Worm (Caenorhabditis elegans) whole organism, L3 larva: Measurements from ENCODE around the gene lgc-56.

Source experiments
- R02D3.7 ChIP-seq: fragments of 150-350 bp; optimal IDR thresholded peaks from 2 replicates; lab custom pipeline; 2014; ENCODE audit warnings: missing biosample characterization, missing genetic modification characterization
- ZK546.5 ChIP-seq: sonication (generic microtip); optimal IDR thresholded peaks from 2 replicates; lab custom pipeline; 2017; ENCODE audit warnings: missing biosample characterization, missing genetic modification characterization
- aly-2 ChIP-seq: fragments of 150-350 bp; optimal IDR thresholded peaks from 2 replicates; lab custom pipeline; 2014; ENCODE audit warnings: missing biosample characterization, missing genetic modification characterization
- ama-1 ChIP-seq: fragments of 150-350 bp; optimal IDR thresholded peaks from 2 replicates; lab custom pipeline; 2018
- ceh-16 ChIP-seq: sonication (generic microtip); optimal IDR thresholded peaks from 2 replicates; lab custom pipeline; 2017; ENCODE audit warnings: missing biosample characterization, missing genetic modification characterization
- ceh-28 ChIP-seq: fragments of 150-350 bp; optimal IDR thresholded peaks from 2 replicates; lab custom pipeline; 2014; ENCODE audit warnings: missing biosample characterization, missing genetic modification reagents, missing genetic modification characterization
- ceh-82 ChIP-seq: fragments of 150-350 bp; optimal IDR thresholded peaks from 2 replicates; lab custom pipeline; 2014; ENCODE audit warnings: missing biosample characterization, missing genetic modification characterization
- ceh-9 ChIP-seq: sonication (generic microtip); optimal IDR thresholded peaks from 2 replicates; lab custom pipeline; 2018; ENCODE audit warnings: missing biosample characterization, missing genetic modification characterization
- daf-12 ChIP-seq: fragments of 150-350 bp; optimal IDR thresholded peaks from 2 replicates; lab custom pipeline; 2014; ENCODE audit warnings: missing biosample characterization, missing genetic modification reagents, missing genetic modification characterization
- egl-27 ChIP-seq: sonication (generic microtip); optimal IDR thresholded peaks from 4 replicates; lab custom pipeline; 2017; ENCODE audit warnings: missing biosample characterization, missing genetic modification reagents, missing genetic modification characterization
- egl-5 ChIP-seq: fragments of 150-350 bp; optimal IDR thresholded peaks from 2 replicates; lab custom pipeline; 2017; ENCODE audit warnings: missing biosample characterization, missing genetic modification reagents, missing genetic modification characterization, inconsistent platforms
- elt-1 ChIP-seq: fragments of 150-350 bp; optimal IDR thresholded peaks from 2 replicates; lab custom pipeline; 2014; ENCODE audit warnings: missing biosample characterization, missing genetic modification characterization
- elt-2 ChIP-seq: sonication (generic microtip); optimal IDR thresholded peaks from 2 replicates; lab custom pipeline; 2016; ENCODE audit warnings: missing genetic modification reagents, mild to moderate bottlenecking, missing genetic modification characterization, missing compliant biosample characterization
- elt-3 ChIP-seq, 3 experiments: fragments of 150-350 bp in 1 of 3; sonication (generic microtip) in 2 of 3; optimal IDR thresholded peaks; 2 replicates in 2 of 3; 4 replicates in 1 of 3; lab custom pipeline; 2014 to 2017; ENCODE audit warnings: missing biosample characterization in 3 of 3, missing genetic modification characterization in 3 of 3
- eor-1 ChIP-seq, 2 experiments: fragments of 150-350 bp; optimal IDR thresholded peaks; 2 replicates each; lab custom pipeline; 2014 to 2018; ENCODE audit warnings: missing biosample characterization in 2 of 2, missing genetic modification characterization in 2 of 2
- fkh-10 ChIP-seq: sonication (generic microtip); optimal IDR thresholded peaks from 2 replicates; lab custom pipeline; 2017; ENCODE audit warnings: missing biosample characterization, missing genetic modification reagents, missing genetic modification characterization
- fkh-2 ChIP-seq: fragments of 150-350 bp; optimal IDR thresholded peaks from 2 replicates; lab custom pipeline; 2014; ENCODE audit warnings: missing biosample characterization, missing genetic modification reagents, missing genetic modification characterization
- hmg-11 ChIP-seq: sonication (generic microtip); optimal IDR thresholded peaks from 2 replicates; lab custom pipeline; 2016; ENCODE audit warnings: missing genetic modification characterization, missing compliant biosample characterization
- jun-1 ChIP-seq: fragments of 150-350 bp; optimal IDR thresholded peaks from 2 replicates; lab custom pipeline; 2014; ENCODE audit warnings: missing biosample characterization, missing genetic modification reagents, missing genetic modification characterization
- lin-15B ChIP-seq: fragments of 150-350 bp; optimal IDR thresholded peaks from 2 replicates; lab custom pipeline; 2014; ENCODE audit warnings: missing biosample characterization, missing genetic modification characterization
- lin-39 ChIP-seq: fragments of 150-350 bp; optimal IDR thresholded peaks from 2 replicates; lab custom pipeline; 2018; ENCODE audit warnings: missing biosample characterization, missing genetic modification reagents, missing genetic modification characterization
- lsy-12 ChIP-seq: sonication (generic microtip); optimal IDR thresholded peaks from 2 replicates; lab custom pipeline; 2016; ENCODE audit warnings: mild to moderate bottlenecking, missing genetic modification characterization, missing compliant biosample characterization
- mdl-1 ChIP-seq: fragments of 150-350 bp; optimal IDR thresholded peaks from 2 replicates; lab custom pipeline; 2014; ENCODE audit warnings: missing biosample characterization, missing genetic modification characterization
- mml-1 ChIP-seq: fragments of 150-350 bp; sonication (generic microtip); optimal IDR thresholded peaks from 3 replicates; lab custom pipeline; 2014; ENCODE audit warnings: missing biosample characterization, missing genetic modification characterization
- nfya-1 ChIP-seq: sonication (generic microtip); optimal IDR thresholded peaks from 2 replicates; lab custom pipeline; 2017; ENCODE audit warnings: missing genetic modification characterization, mild to moderate bottlenecking, missing compliant biosample characterization, antibody characterized with exemption, moderate library complexity; ENCODE audit not compliant: insufficient read depth
- nhr-11 ChIP-seq: fragments of 150-350 bp; optimal IDR thresholded peaks from 2 replicates; lab custom pipeline; 2014; ENCODE audit warnings: missing biosample characterization, missing genetic modification characterization
- nhr-23 ChIP-seq: fragments of 150-350 bp; optimal IDR thresholded peaks from 2 replicates; lab custom pipeline; 2014; ENCODE audit warnings: missing biosample characterization, missing genetic modification reagents, missing genetic modification characterization
- nhr-237 ChIP-seq: fragments of 150-350 bp; optimal IDR thresholded peaks from 2 replicates; lab custom pipeline; 2014; ENCODE audit warnings: missing biosample characterization, missing genetic modification characterization
- nhr-25 ChIP-seq: sonication (generic microtip); optimal IDR thresholded peaks from 2 replicates; lab custom pipeline; 2017; ENCODE audit warnings: missing biosample characterization, missing genetic modification characterization
- nhr-28 ChIP-seq: fragments of 150-350 bp; optimal IDR thresholded peaks from 2 replicates; lab custom pipeline; 2014; ENCODE audit warnings: missing biosample characterization, missing genetic modification characterization
- nhr-43 ChIP-seq: sonication (generic microtip); optimal IDR thresholded peaks from 2 replicates; lab custom pipeline; 2016; ENCODE audit warnings: mild to moderate bottlenecking, missing genetic modification characterization, missing compliant biosample characterization; ENCODE audit not compliant: poor library complexity, severe bottlenecking
- nhr-67 ChIP-seq: fragments of 150-350 bp; optimal IDR thresholded peaks from 2 replicates; lab custom pipeline; 2014; ENCODE audit warnings: missing biosample characterization, missing genetic modification characterization
- nhr-76 ChIP-seq: fragments of 150-350 bp; sonication (generic microtip); optimal IDR thresholded peaks from 5 replicates; lab custom pipeline; 2014; ENCODE audit warnings: missing biosample characterization, missing genetic modification characterization
- nhr-77 ChIP-seq: fragments of 150-350 bp; optimal IDR thresholded peaks from 2 replicates; lab custom pipeline; 2014; ENCODE audit warnings: missing biosample characterization, missing genetic modification characterization
- pha-4 ChIP-seq: fragments of 150-350 bp; optimal IDR thresholded peaks from 2 replicates; lab custom pipeline; 2014; ENCODE audit warnings: missing biosample characterization, missing genetic modification reagents, missing genetic modification characterization
- pqm-1 ChIP-seq: fragments of 150-350 bp; optimal IDR thresholded peaks from 2 replicates; lab custom pipeline; 2017; ENCODE audit warnings: missing biosample characterization, missing genetic modification characterization, inconsistent platforms
- sea-2 ChIP-seq: fragments of 150-350 bp; sonication (generic microtip); optimal IDR thresholded peaks from 4 replicates; lab custom pipeline; 2014; ENCODE audit warnings: missing biosample characterization, missing genetic modification reagents, missing genetic modification characterization
- unc-39 ChIP-seq: sonication (generic microtip); optimal IDR thresholded peaks from 4 replicates; lab custom pipeline; 2017; ENCODE audit warnings: missing biosample characterization, missing genetic modification characterization
- unc-62 ChIP-seq: fragments of 150-350 bp; sonication (generic microtip); optimal IDR thresholded peaks from 4 replicates; lab custom pipeline; 2014; ENCODE audit warnings: missing biosample characterization, missing genetic modification reagents, missing genetic modification characterization
- zag-1 ChIP-seq: fragments of 150-350 bp; optimal IDR thresholded peaks from 2 replicates; lab custom pipeline; 2014; ENCODE audit warnings: missing biosample characterization, missing genetic modification characterization
- ztf-11 ChIP-seq: fragments of 150-350 bp; optimal IDR thresholded peaks from 2 replicates; lab custom pipeline; 2014; ENCODE audit warnings: missing biosample characterization, missing genetic modification characterization
- ztf-4 ChIP-seq: fragments of 150-350 bp; optimal IDR thresholded peaks from 2 replicates; lab custom pipeline; 2014; ENCODE audit warnings: missing biosample characterization, missing genetic modification characterization

Gene lgc-56

DNA sequence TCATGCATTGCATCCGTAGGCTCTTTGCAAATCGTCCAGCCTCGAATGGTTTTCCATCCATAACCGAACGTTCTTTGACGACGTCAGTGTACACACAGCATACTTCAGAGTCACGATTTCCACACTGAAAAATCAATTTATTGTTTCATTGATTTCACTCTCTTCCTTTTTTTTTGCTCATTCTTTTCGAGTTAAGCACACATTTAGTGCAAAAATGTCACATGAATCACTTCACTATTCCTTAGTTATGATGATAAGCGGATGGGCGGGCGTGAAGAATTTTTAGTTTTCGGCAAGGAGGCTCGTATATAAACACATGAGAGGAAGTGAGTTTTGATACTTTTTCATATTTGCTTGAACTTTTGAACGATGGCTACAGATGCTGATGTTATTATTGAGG is 44.7 kb upstream of the lgc-56 start, which contains the start of gene txt-9:
Gene txt-9, plus strand, starts transcription at position 336 of the 400 bp plus-strand sequence.
- TF ChIP-seq elt-2 (peak; percentile 73), lin-39 (tag; lab: Kevin White, UChicago) (no peak)

ce11 chrII:5086143-5086542 is 44.0 kb upstream of the lgc-56 start:
- TF ChIP-seq pqm-1: peak; percentile 13
- no peak for TF ChIP-seq zag-1 (tag; lab: Kevin White, UChicago)
- TF ChIP-seq nhr-23 (tag; lab: Kevin White, UChicago): no peak
- TF ChIP-seq elt-2: peak; percentile 88
- no peak for TF ChIP-seq fkh-10 (GFP tag; lab: Kevin White, UChicago)
- TF ChIP-seq pha-4 (tag; lab: Kevin White, UChicago): peak; percentile 52
- no peak for TF ChIP-seq nhr-77 (tag; lab: Kevin White, UChicago)
- TF ChIP-seq unc-62: no peak
- no peak for TF ChIP-seq nhr-76
- TF ChIP-seq mdl-1 (tag; lab: Kevin White, UChicago): no peak

DNA sequence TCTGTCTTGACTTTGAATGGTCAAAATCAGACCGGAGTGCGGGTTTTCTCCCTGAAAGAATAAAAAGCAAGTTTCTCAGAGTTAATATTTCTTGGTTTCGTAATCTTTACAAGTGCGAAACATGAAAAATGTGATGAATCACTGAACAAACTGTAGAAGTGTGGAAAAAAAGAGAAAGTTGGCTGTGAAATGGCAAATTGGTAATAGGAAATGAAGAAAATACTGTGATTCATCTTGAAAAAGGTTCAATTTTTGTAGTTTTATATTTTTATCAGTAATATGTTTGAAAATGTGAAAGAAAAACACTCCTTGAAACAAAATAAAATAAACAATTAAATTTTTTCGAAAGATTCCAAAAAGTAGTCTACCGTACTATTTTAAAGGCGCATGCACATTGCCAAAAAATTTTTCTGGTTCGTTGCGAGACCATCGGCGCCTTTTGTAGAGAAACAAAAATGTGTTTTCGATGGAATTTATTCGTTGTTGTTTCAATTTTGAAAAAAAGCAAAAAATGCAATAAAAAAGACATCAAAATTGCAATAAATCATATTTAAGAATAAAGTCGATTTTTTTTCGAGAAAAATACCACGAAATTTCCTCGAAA is 38.4 kb upstream of the lgc-56 start, which contains the start of gene pld-1:
Gene pld-1, minus strand, starts transcription at position 51 of the 604 bp plus-strand sequence.
- TF ChIP-seq nhr-237 (tag; lab: Kevin White, UChicago) (no peak), aly-2 (no peak), hmg-11 (no peak), nhr-76 (no peak), nhr-25 (tag; lab: Kevin White, UChicago) (no peak), mml-1 (tag; lab: Kevin White, UChicago) (no peak), pqm-1 (no peak), elt-3 (tag; optimal IDR thresholded peaks at IDR 0.05; lab: Kevin White, UChicago) (no peak)
- TF ChIP-seq, all 47 proteins: peak for 0

- TF ChIP-seq ceh-16 (tag; lab: Kevin White, UChicago) (no peak), ceh-9 (tag; lab: Kevin White, UChicago) (no peak), hmg-11 (peak; percentile 72), fkh-2 (tag; lab: Kevin White, UChicago) (peak; percentile 97), eor-1 (tag; optimal IDR thresholded peaks at IDR 0.05; lab: Kevin White, UChicago) (no peak), unc-39 (tag; lab: Kevin White, UChicago) (no peak), egl-27 (tag; lab: Kevin White, UChicago) (no peak), ama-1 (no peak), fkh-10 (GFP tag; lab: Kevin White, UChicago) (no peak), jun-1 (tag; lab: Kevin White, UChicago) (no peak), nhr-77 (tag; lab: Kevin White, UChicago) (no peak), nhr-67 (no peak), nhr-43 (peak; percentile 51), elt-1 (no peak), elt-3 (tag; optimal IDR thresholded peaks at IDR 0.05; lab: Kevin White, UChicago) (no peak), nfya-1 (peak; percentile 77), lin-15B (tag; lab: Kevin White, UChicago) (no peak), nhr-28 (tag; lab: Kevin White, UChicago) (no peak), ztf-4 (tag; lab: Kevin White, UChicago) (no peak), aly-2 (no peak), nhr-25 (tag; lab: Kevin White, UChicago) (peak; percentile 52), unc-62 (no peak), ceh-28 (tag; lab: Kevin White, UChicago) (peak; percentile 39), pha-4 (tag; lab: Kevin White, UChicago) (peak; percentile 98), elt-2 (peak; percentile 95), mml-1 (tag; lab: Kevin White, UChicago) (no peak), nhr-11 (no peak), ztf-11 (tag; lab: Kevin White, UChicago) (no peak), zag-1 (tag; lab: Kevin White, UChicago) (no peak), pqm-1 (peak; percentile 59), sea-2 (GFP tag; lab: Kevin White, UChicago) (no peak), R02D3.7 (no peak), nhr-76 (no peak), ZK546.5 (tag; lab: Kevin White, UChicago) (no peak), mdl-1 (tag; lab: Kevin White, UChicago) (no peak), lsy-12 (no peak), nhr-237 (tag; lab: Kevin White, UChicago) (no peak), nhr-23 (tag; lab: Kevin White, UChicago) (peak; percentile 72), ceh-82 (tag; lab: Kevin White, UChicago) (no peak), daf-12 (no peak), egl-5 (tag; lab: Kevin White, UChicago) (peak; percentile 87)
Observed at ce11 chrII:5092362-5093281, 37.6 kb upstream of the lgc-56 start, which contains the start of gene C04G6.2. TSS of gene C04G6.2 (plus strand) at chrII:5093231.
